Worm (Caenorhabditis elegans) whole organism, young adult: Measurements from ENCODE around the gene myo-6.

Experiments
- B0019.2 ChIP-seq: fragments of 200-800 bp; sonication (Bioruptor generic); conservative IDR thresholded peaks from 2 replicates; pipeline ENCODE4 v1.3.6; 2022; ENCODE audit warnings: missing genetic modification reagents, missing genetic modification characterization, missing compliant biosample characterization
- B0261.1 ChIP-seq: sonication (generic microtip); optimal IDR thresholded peaks from 2 replicates; lab custom pipeline; 2016; ENCODE audit warnings: mild to moderate bottlenecking, missing genetic modification characterization, moderate library complexity, missing compliant biosample characterization
- B0336.3 ChIP-seq: fragments of 200-800 bp; sonication (Bioruptor generic); IDR thresholded peaks from 2 replicates; pipeline ENCODE4 v1.3.6; 2022; ENCODE audit warnings: missing genetic modification characterization, missing compliant biosample characterization
- C06A6.2 ChIP-seq: fragments of 200-800 bp; sonication (Bioruptor generic); conservative IDR thresholded peaks from 2 replicates; pipeline ENCODE4 v1.3.6; 2022; ENCODE audit warnings: missing genetic modification characterization, missing compliant biosample characterization
- D2030.7 ChIP-seq: fragments of 200-800 bp; sonication (Bioruptor generic); IDR thresholded peaks from 2 replicates; pipeline ENCODE4 v1.3.6; 2022; ENCODE audit warnings: missing genetic modification reagents, missing genetic modification characterization, missing compliant biosample characterization
- F10E7.11 ChIP-seq: sonication (generic microtip); optimal IDR thresholded peaks from 2 replicates; lab custom pipeline; 2017; ENCODE audit warnings: mild to moderate bottlenecking, missing genetic modification characterization, moderate library complexity, missing compliant biosample characterization
- F22D6.2 ChIP-seq: sonication (generic microtip); optimal IDR thresholded peaks from 2 replicates; lab custom pipeline; 2016; ENCODE audit warnings: mild to moderate bottlenecking, missing genetic modification characterization, missing compliant biosample characterization
- F23B12.7 ChIP-seq: sonication (generic microtip); optimal IDR thresholded peaks from 2 replicates; lab custom pipeline; 2017; ENCODE audit warnings: missing genetic modification characterization, mild to moderate bottlenecking, missing compliant biosample characterization, antibody characterized with exemption, moderate library complexity; ENCODE audit not compliant: insufficient read depth
- F33H1.4 ChIP-seq: fragments of 200-800 bp; sonication (Bioruptor generic); IDR thresholded peaks from 2 replicates; pipeline ENCODE4 v1.3.6; 2022; ENCODE audit warnings: missing genetic modification reagents, missing genetic modification characterization, missing compliant biosample characterization
- F49E8.2 ChIP-seq: sonication (generic microtip); optimal IDR thresholded peaks from 3 replicates; lab custom pipeline; 2017; ENCODE audit warnings: missing genetic modification characterization, mild to moderate bottlenecking, missing compliant biosample characterization, antibody characterized with exemption, moderate library complexity; ENCODE audit not compliant: insufficient read depth
- F55B11.4 ChIP-seq: sonication (generic microtip); optimal IDR thresholded peaks from 2 replicates; lab custom pipeline; 2016; ENCODE audit warnings: missing compliant biosample characterization, missing genetic modification characterization, borderline replicate concordance; ENCODE audit not compliant: insufficient read depth
- K12H6.12 ChIP-seq: fragments of 200-800 bp; sonication (Bioruptor generic); optimal IDR thresholded peaks from 2 replicates; lab custom pipeline; 2018; ENCODE audit warnings: mild to moderate bottlenecking, missing genetic modification characterization, missing compliant biosample characterization
- T26A5.8 ChIP-seq: sonication (generic microtip); optimal IDR thresholded peaks from 2 replicates; lab custom pipeline; 2016; ENCODE audit warnings: missing genetic modification characterization, missing compliant biosample characterization
- Y53F4B.3 ChIP-seq: fragments of 200-800 bp; sonication (Bioruptor generic); IDR thresholded peaks from 2 replicates; pipeline ENCODE4 v1.3.6; 2022; ENCODE audit warnings: missing genetic modification reagents, missing genetic modification characterization, missing compliant biosample characterization
- Y95B8A.8 ChIP-seq: fragments of 200-800 bp; sonication (Bioruptor generic); IDR thresholded peaks from 2 replicates; pipeline ENCODE4 v1.3.6; 2022; ENCODE audit warnings: missing genetic modification reagents, missing genetic modification characterization, missing compliant biosample characterization
- atf-7 ChIP-seq: sonication (generic microtip); optimal IDR thresholded peaks from 2 replicates; lab custom pipeline; 2017; ENCODE audit warnings: mild to moderate bottlenecking, missing genetic modification characterization, missing compliant biosample characterization
- attf-5 ChIP-seq: fragments of 200-800 bp; sonication (Bioruptor generic); optimal IDR thresholded peaks from 2 replicates; lab custom pipeline; 2018; ENCODE audit warnings: mild to moderate bottlenecking, missing genetic modification characterization, missing compliant biosample characterization
- bed-2 ChIP-seq: fragments of 200-800 bp; sonication (Bioruptor generic); IDR thresholded peaks from 2 replicates; pipeline ENCODE4 v1.3.6; 2022; ENCODE audit warnings: missing genetic modification reagents, missing genetic modification characterization, missing compliant biosample characterization
- ccch-3 ChIP-seq: fragments of 200-800 bp; sonication (Bioruptor generic); optimal IDR thresholded peaks from 2 replicates; lab custom pipeline; 2018; ENCODE audit warnings: mild to moderate bottlenecking, missing genetic modification characterization, missing compliant biosample characterization
- ceh-40 ChIP-seq: fragments of 200-800 bp; sonication (Bioruptor generic); IDR thresholded peaks from 2 replicates; pipeline ENCODE4 v1.3.6; 2022; ENCODE audit warnings: missing genetic modification characterization, missing compliant biosample characterization
- ceh-58 ChIP-seq: fragments of 200-800 bp; sonication (Bioruptor generic); IDR thresholded peaks from 2 replicates; pipeline ENCODE4 v1.3.6; 2022; ENCODE audit warnings: missing genetic modification characterization, missing compliant biosample characterization
- chd-7 ChIP-seq: sonication (generic microtip); optimal IDR thresholded peaks from 2 replicates; lab custom pipeline; 2016; ENCODE audit warnings: mild to moderate bottlenecking, missing genetic modification characterization, moderate library complexity, missing compliant biosample characterization
- die-1 ChIP-seq: sonication (generic microtip); optimal IDR thresholded peaks from 2 replicates; lab custom pipeline; 2016; ENCODE audit warnings: missing genotype, mild to moderate bottlenecking, missing genetic modification characterization, missing compliant biosample characterization
- dox-1 ChIP-seq: fragments of 200-800 bp; sonication (Bioruptor generic); IDR thresholded peaks from 2 replicates; pipeline ENCODE4 v1.3.6; 2022; ENCODE audit warnings: missing genetic modification reagents, missing genetic modification characterization, missing compliant biosample characterization
- dpff-1 ChIP-seq: sonication (generic microtip); optimal IDR thresholded peaks from 2 replicates; lab custom pipeline; 2017; ENCODE audit warnings: mild to moderate bottlenecking, missing genetic modification characterization, missing compliant biosample characterization
- efl-1 ChIP-seq: fragments of 150-350 bp; optimal IDR thresholded peaks from 2 replicates; lab custom pipeline; 2014; ENCODE audit warnings: missing biosample characterization, missing genetic modification reagents, missing genetic modification characterization
- egl-44 ChIP-seq: fragments of 200-800 bp; sonication (Bioruptor generic); IDR thresholded peaks from 2 replicates; pipeline ENCODE4 v1.3.6; 2022; ENCODE audit warnings: missing genetic modification reagents, missing genetic modification characterization, missing compliant biosample characterization
- egrh-3 ChIP-seq: fragments of 200-800 bp; sonication (Bioruptor generic); IDR thresholded peaks from 2 replicates; pipeline ENCODE4 v1.3.6; 2022; ENCODE audit warnings: missing genetic modification reagents, missing genetic modification characterization, missing compliant biosample characterization
- fkh-3 ChIP-seq: sonication (generic microtip); optimal IDR thresholded peaks from 2 replicates; lab custom pipeline; 2016; ENCODE audit warnings: mild to moderate bottlenecking, missing genetic modification characterization, missing compliant biosample characterization
- hsf-1 ChIP-seq: fragments of 200-800 bp; sonication (Bioruptor generic); IDR thresholded peaks from 2 replicates; pipeline ENCODE4 v1.3.6; 2022; ENCODE audit warnings: missing genetic modification reagents, missing genetic modification characterization, missing compliant biosample characterization
- lag-1 ChIP-seq: fragments of 200-800 bp; sonication (Bioruptor generic); IDR thresholded peaks from 2 replicates; pipeline ENCODE4 v1.3.6; 2022; ENCODE audit warnings: missing genetic modification reagents, missing genetic modification characterization, missing compliant biosample characterization
- lin-26 ChIP-seq: fragments of 200-800 bp; sonication (Bioruptor generic); IDR thresholded peaks from 2 replicates; pipeline ENCODE4 v1.3.6; 2022; ENCODE audit warnings: missing genetic modification reagents, missing genetic modification characterization, missing compliant biosample characterization
- lin-54 ChIP-seq: fragments of 200-800 bp; sonication (Bioruptor generic); optimal IDR thresholded peaks from 2 replicates; lab custom pipeline; 2018; ENCODE audit warnings: mild to moderate bottlenecking, missing genetic modification characterization, missing compliant biosample characterization
- lsl-1 ChIP-seq: fragments of 200-800 bp; sonication (Bioruptor generic); optimal IDR thresholded peaks from 2 replicates; lab custom pipeline; 2018; ENCODE audit warnings: mild to moderate bottlenecking, missing genetic modification characterization, moderate library complexity, missing compliant biosample characterization
- madf-10 ChIP-seq: sonication (generic microtip); optimal IDR thresholded peaks from 2 replicates; lab custom pipeline; 2016; ENCODE audit warnings: mild to moderate bottlenecking, missing genetic modification characterization, missing compliant biosample characterization
- madf-3 ChIP-seq: fragments of 200-800 bp; sonication (Bioruptor generic); IDR thresholded peaks from 2 replicates; pipeline ENCODE4 v1.3.6; 2022; ENCODE audit warnings: missing genetic modification reagents, missing genetic modification characterization, missing compliant biosample characterization
- mcd-1 ChIP-seq: fragments of 200-800 bp; sonication (Bioruptor generic); IDR thresholded peaks from 2 replicates; pipeline ENCODE4 v1.3.6; 2022; ENCODE audit warnings: missing genetic modification reagents, missing genetic modification characterization, missing compliant biosample characterization
- mel-28 ChIP-seq: sonication (generic microtip); optimal IDR thresholded peaks from 2 replicates; lab custom pipeline; 2016; ENCODE audit warnings: borderline replicate concordance, mild to moderate bottlenecking, missing genetic modification characterization, missing compliant biosample characterization
- mes-4 ChIP-seq: sonication (generic microtip); optimal IDR thresholded peaks from 2 replicates; lab custom pipeline; 2016; ENCODE audit warnings: missing genotype, missing genetic modification characterization, missing compliant biosample characterization
- rec-8 ChIP-seq, 2 experiments: sonication (generic microtip); optimal IDR thresholded peaks; 2 replicates each; lab custom pipeline; 2016; ENCODE audit warnings: mild to moderate bottlenecking in 2 of 2, missing genetic modification characterization in 2 of 2, missing genetic modification reagents in 2 of 2, missing genotype in 2 of 2, missing biosample characterization in 1 of 2, missing compliant biosample characterization in 1 of 2, moderate library complexity in 1 of 2
- repo-1 ChIP-seq: sonication (generic microtip); optimal IDR thresholded peaks from 2 replicates; lab custom pipeline; 2017; ENCODE audit warnings: mild to moderate bottlenecking, missing genetic modification characterization, missing compliant biosample characterization
- rpc-1 ChIP-seq, 2 experiments: fragments of 150-350 bp in 1 of 2; sonication (generic microtip) in 1 of 2; optimal IDR thresholded peaks; 2 replicates each; lab custom pipeline; 2014 to 2018; ENCODE audit warnings: missing biosample characterization in 1 of 2, missing genetic modification characterization in 1 of 2, missing genetic modification reagents in 1 of 2, missing genotype in 1 of 2
- snpc-1.3 ChIP-seq: sonication (generic microtip); optimal IDR thresholded peaks from 2 replicates; lab custom pipeline; 2017; ENCODE audit warnings: missing genetic modification characterization, mild to moderate bottlenecking, missing compliant biosample characterization, antibody characterized with exemption, moderate library complexity, missing genotype, missing genetic modification reagents; ENCODE audit not compliant: insufficient read depth
- tbp1 ChIP-seq: fragments of 200-800 bp; sonication (Bioruptor generic); optimal IDR thresholded peaks from 2 replicates; lab custom pipeline; 2018; ENCODE audit warnings: mild to moderate bottlenecking, missing genetic modification characterization, missing compliant biosample characterization
- zfh-2 ChIP-seq: fragments of 200-800 bp; sonication (Bioruptor generic); conservative IDR thresholded peaks from 2 replicates; pipeline ENCODE4 v1.3.6; 2022; ENCODE audit warnings: missing genetic modification reagents, missing genetic modification characterization, missing compliant biosample characterization
- ztf-18 ChIP-seq: sonication (generic microtip); optimal IDR thresholded peaks from 2 replicates; lab custom pipeline; 2016; ENCODE audit warnings: missing genotype, mild to moderate bottlenecking, missing genetic modification characterization, missing compliant biosample characterization
- ztf-25 ChIP-seq: fragments of 200-800 bp; sonication (Bioruptor generic); IDR thresholded peaks from 2 replicates; pipeline ENCODE4 v1.3.6; 2022; ENCODE audit warnings: missing genetic modification reagents, missing genetic modification characterization, missing compliant biosample characterization
- ztf-3 ChIP-seq: fragments of 200-800 bp; sonication (Bioruptor generic); optimal IDR thresholded peaks from 2 replicates; lab custom pipeline; 2018; ENCODE audit warnings: mild to moderate bottlenecking, missing genetic modification characterization, missing compliant biosample characterization
- ztf-6 ChIP-seq: fragments of 200-800 bp; sonication (Bioruptor generic); IDR thresholded peaks from 2 replicates; pipeline ENCODE4 v1.3.6; 2022; ENCODE audit warnings: missing genetic modification reagents, missing genetic modification characterization, missing compliant biosample characterization

myo-6 gene

ce11 chrIII:13423414-13423813, 13.8 kb downstream of the myo-6 start, which contains the start of gene exo-1 (continued):
- TF ChIP-seq C06A6.2 (GFP tag; lab: Robert Waterston, UW) (no peak), tbp1 (GFP tag; lab: Kevin White, UChicago) (peak; percentile 31), die-1 (tag; lab: Kevin White, UChicago) (no peak), snpc-1.3 (tag; lab: Kevin White, UChicago) (no peak), lin-26 (GFP tag; lab: Robert Waterston, UW) (no peak), repo-1 (no peak), dpff-1 (tag; lab: Kevin White, UChicago) (no peak), madf-10 (no peak), rec-8 (tag; optimal IDR thresholded peaks at IDR 0.05; lab: Kevin White, UChicago) (no peak), mcd-1 (GFP tag; lab: Robert Waterston, UW) (peak; percentile 85), F23B12.7 (tag; lab: Kevin White, UChicago) (peak; percentile 95), B0336.3 (GFP tag; lab: Robert Waterston, UW) (no peak), lsl-1 (peak; percentile 44), ztf-18 (peak; percentile 41), Y95B8A.8 (GFP tag; lab: Robert Waterston, UW) (no peak), attf-5 (GFP tag; lab: Kevin White, UChicago) (peak; percentile 78), ccch-3 (GFP tag; lab: Kevin White, UChicago) (no peak), ztf-3 (GFP tag; lab: Kevin White, UChicago) (no peak), F55B11.4 (tag; lab: Kevin White, UChicago) (no peak), lag-1 (GFP tag; lab: Robert Waterston, UW) (no peak), bed-2 (no peak), atf-7 (tag; lab: Kevin White, UChicago) (no peak), F10E7.11 (tag; lab: Kevin White, UChicago) (no peak), ztf-6 (no peak), mel-28 (tag; lab: Kevin White, UChicago) (no peak), ztf-25 (GFP tag; lab: Robert Waterston, UW) (no peak), F22D6.2 (tag; lab: Kevin White, UChicago) (no peak), B0261.1 (no peak), F49E8.2 (tag; lab: Kevin White, UChicago) (no peak), egrh-3 (GFP tag; lab: Robert Waterston, UW) (0 out of 2 replicates have a peak, but pooled peaks have one; percentile 18), ceh-58 (GFP tag; lab: Robert Waterston, UW) (no peak), K12H6.12 (no peak), egl-44 (no peak), chd-7 (tag; lab: Kevin White, UChicago) (no peak), fkh-3 (tag; lab: Kevin White, UChicago) (no peak), hsf-1 (GFP tag; lab: Robert Waterston, UW) (no peak), T26A5.8 (tag; lab: Kevin White, UChicago) (no peak), efl-1 (peak; percentile 77), ceh-40 (GFP tag; lab: Robert Waterston, UW) (no peak), D2030.7 (GFP tag; lab: Robert Waterston, UW) (peak; percentile 68), zfh-2 (GFP tag; lab: Robert Waterston, UW) (no peak), lin-54 (peak; percentile 82), mes-4 (no peak), rpc-1 (optimal IDR thresholded peaks at IDR 0.05; lab: Kevin White, UChicago) (no peak), rpc-1 (tag; optimal IDR thresholded peaks at IDR 0.05; lab: Kevin White, UChicago) (no peak), madf-3 (GFP tag; lab: Robert Waterston, UW) (no peak), dox-1 (GFP tag; lab: Robert Waterston, UW) (0 out of 2 replicates have a peak, but pooled peaks have one; percentile 30), Y53F4B.3 (no peak), F33H1.4 (peak; percentile 10; the same call in 1 of the 2 replicates), B0019.2 (no peak)
